Worm (Caenorhabditis elegans) whole organism, L3 larva: Measurements from ENCODE around the gene H03G16.7.
A peak's percentile ranks its signal among the peaks of the same experiment; 100 is the strongest.

Source experiments
- R02D3.7 ChIP-seq: fragments of 150-350 bp; optimal IDR thresholded peaks from 2 replicates; lab custom pipeline; 2014; ENCODE audit warnings: missing biosample characterization, missing genetic modification characterization
- aly-2 ChIP-seq: fragments of 150-350 bp; optimal IDR thresholded peaks from 2 replicates; lab custom pipeline; 2014; ENCODE audit warnings: missing biosample characterization, missing genetic modification characterization
- ama-1 ChIP-seq: fragments of 150-350 bp; optimal IDR thresholded peaks from 2 replicates; lab custom pipeline; 2018
- ceh-16 ChIP-seq: sonication (generic microtip); optimal IDR thresholded peaks from 2 replicates; lab custom pipeline; 2017; ENCODE audit warnings: missing biosample characterization, missing genetic modification characterization
- ceh-28 ChIP-seq: fragments of 150-350 bp; optimal IDR thresholded peaks from 2 replicates; lab custom pipeline; 2014; ENCODE audit warnings: missing biosample characterization, missing genetic modification reagents, missing genetic modification characterization
- ceh-82 ChIP-seq: fragments of 150-350 bp; optimal IDR thresholded peaks from 2 replicates; lab custom pipeline; 2014; ENCODE audit warnings: missing biosample characterization, missing genetic modification characterization
- ceh-9 ChIP-seq: sonication (generic microtip); optimal IDR thresholded peaks from 2 replicates; lab custom pipeline; 2018; ENCODE audit warnings: missing biosample characterization, missing genetic modification characterization
- daf-12 ChIP-seq: fragments of 150-350 bp; optimal IDR thresholded peaks from 2 replicates; lab custom pipeline; 2014; ENCODE audit warnings: missing biosample characterization, missing genetic modification reagents, missing genetic modification characterization
- egl-27 ChIP-seq: sonication (generic microtip); optimal IDR thresholded peaks from 4 replicates; lab custom pipeline; 2017; ENCODE audit warnings: missing biosample characterization, missing genetic modification reagents, missing genetic modification characterization
- egl-5 ChIP-seq: fragments of 150-350 bp; optimal IDR thresholded peaks from 2 replicates; lab custom pipeline; 2017; ENCODE audit warnings: missing biosample characterization, missing genetic modification reagents, missing genetic modification characterization, inconsistent platforms
- elt-1 ChIP-seq: fragments of 150-350 bp; optimal IDR thresholded peaks from 2 replicates; lab custom pipeline; 2014; ENCODE audit warnings: missing biosample characterization, missing genetic modification characterization
- elt-2 ChIP-seq: sonication (generic microtip); optimal IDR thresholded peaks from 2 replicates; lab custom pipeline; 2016; ENCODE audit warnings: missing genetic modification reagents, mild to moderate bottlenecking, missing genetic modification characterization, missing compliant biosample characterization
- elt-3 ChIP-seq, 3 experiments: fragments of 150-350 bp in 1 of 3; sonication (generic microtip) in 2 of 3; optimal IDR thresholded peaks; 2 replicates in 2 of 3; 4 replicates in 1 of 3; lab custom pipeline; 2014 to 2017; ENCODE audit warnings: missing biosample characterization in 3 of 3, missing genetic modification characterization in 3 of 3
- fkh-10 ChIP-seq: sonication (generic microtip); optimal IDR thresholded peaks from 2 replicates; lab custom pipeline; 2017; ENCODE audit warnings: missing biosample characterization, missing genetic modification reagents, missing genetic modification characterization
- fkh-2 ChIP-seq: fragments of 150-350 bp; optimal IDR thresholded peaks from 2 replicates; lab custom pipeline; 2014; ENCODE audit warnings: missing biosample characterization, missing genetic modification reagents, missing genetic modification characterization
- jun-1 ChIP-seq: fragments of 150-350 bp; optimal IDR thresholded peaks from 2 replicates; lab custom pipeline; 2014; ENCODE audit warnings: missing biosample characterization, missing genetic modification reagents, missing genetic modification characterization
- lin-15B ChIP-seq: fragments of 150-350 bp; optimal IDR thresholded peaks from 2 replicates; lab custom pipeline; 2014; ENCODE audit warnings: missing biosample characterization, missing genetic modification characterization
- lin-39 ChIP-seq: fragments of 150-350 bp; optimal IDR thresholded peaks from 2 replicates; lab custom pipeline; 2018; ENCODE audit warnings: missing biosample characterization, missing genetic modification reagents, missing genetic modification characterization
- lsy-12 ChIP-seq: sonication (generic microtip); optimal IDR thresholded peaks from 2 replicates; lab custom pipeline; 2016; ENCODE audit warnings: mild to moderate bottlenecking, missing genetic modification characterization, missing compliant biosample characterization
- mdl-1 ChIP-seq: fragments of 150-350 bp; optimal IDR thresholded peaks from 2 replicates; lab custom pipeline; 2014; ENCODE audit warnings: missing biosample characterization, missing genetic modification characterization
- mml-1 ChIP-seq: fragments of 150-350 bp; sonication (generic microtip); optimal IDR thresholded peaks from 3 replicates; lab custom pipeline; 2014; ENCODE audit warnings: missing biosample characterization, missing genetic modification characterization
- nfya-1 ChIP-seq: sonication (generic microtip); optimal IDR thresholded peaks from 2 replicates; lab custom pipeline; 2017; ENCODE audit warnings: missing genetic modification characterization, mild to moderate bottlenecking, missing compliant biosample characterization, antibody characterized with exemption, moderate library complexity; ENCODE audit not compliant: insufficient read depth
- nhr-11 ChIP-seq: fragments of 150-350 bp; optimal IDR thresholded peaks from 2 replicates; lab custom pipeline; 2014; ENCODE audit warnings: missing biosample characterization, missing genetic modification characterization
- nhr-12 ChIP-seq: fragments of 150-350 bp; optimal IDR thresholded peaks from 2 replicates; lab custom pipeline; 2014; ENCODE audit warnings: missing biosample characterization, missing genetic modification characterization
- nhr-23 ChIP-seq: fragments of 150-350 bp; optimal IDR thresholded peaks from 2 replicates; lab custom pipeline; 2014; ENCODE audit warnings: missing biosample characterization, missing genetic modification reagents, missing genetic modification characterization
- nhr-25 ChIP-seq: sonication (generic microtip); optimal IDR thresholded peaks from 2 replicates; lab custom pipeline; 2017; ENCODE audit warnings: missing biosample characterization, missing genetic modification characterization
- nhr-43 ChIP-seq: sonication (generic microtip); optimal IDR thresholded peaks from 2 replicates; lab custom pipeline; 2016; ENCODE audit warnings: mild to moderate bottlenecking, missing genetic modification characterization, missing compliant biosample characterization; ENCODE audit not compliant: poor library complexity, severe bottlenecking
- nhr-67 ChIP-seq: fragments of 150-350 bp; optimal IDR thresholded peaks from 2 replicates; lab custom pipeline; 2014; ENCODE audit warnings: missing biosample characterization, missing genetic modification characterization
- nhr-76 ChIP-seq: fragments of 150-350 bp; sonication (generic microtip); optimal IDR thresholded peaks from 5 replicates; lab custom pipeline; 2014; ENCODE audit warnings: missing biosample characterization, missing genetic modification characterization
- pqm-1 ChIP-seq: fragments of 150-350 bp; optimal IDR thresholded peaks from 2 replicates; lab custom pipeline; 2017; ENCODE audit warnings: missing biosample characterization, missing genetic modification characterization, inconsistent platforms
- sea-2 ChIP-seq: fragments of 150-350 bp; sonication (generic microtip); optimal IDR thresholded peaks from 4 replicates; lab custom pipeline; 2014; ENCODE audit warnings: missing biosample characterization, missing genetic modification reagents, missing genetic modification characterization
- skn-1 ChIP-seq: fragments of 150-350 bp; optimal IDR thresholded peaks from 2 replicates; lab custom pipeline; 2014; ENCODE audit warnings: missing biosample characterization, missing genetic modification characterization
- snpc-4 ChIP-seq: fragments of 150-350 bp; optimal IDR thresholded peaks from 2 replicates; lab custom pipeline; 2014; ENCODE audit warnings: missing biosample characterization, missing genetic modification characterization
- tbx-2 ChIP-seq: sonication (generic microtip); optimal IDR thresholded peaks from 2 replicates; lab custom pipeline; 2016; ENCODE audit warnings: mild to moderate bottlenecking, missing genetic modification characterization, missing compliant biosample characterization
- unc-39 ChIP-seq: sonication (generic microtip); optimal IDR thresholded peaks from 4 replicates; lab custom pipeline; 2017; ENCODE audit warnings: missing biosample characterization, missing genetic modification characterization
- unc-62 ChIP-seq: fragments of 150-350 bp; sonication (generic microtip); optimal IDR thresholded peaks from 4 replicates; lab custom pipeline; 2014; ENCODE audit warnings: missing biosample characterization, missing genetic modification reagents, missing genetic modification characterization
- zag-1 ChIP-seq: fragments of 150-350 bp; optimal IDR thresholded peaks from 2 replicates; lab custom pipeline; 2014; ENCODE audit warnings: missing biosample characterization, missing genetic modification characterization

Gene H03G16.7

ce11 chrX:15073479-15073878 lies 17.7 kb upstream of the H03G16.7 start:
- TF ChIP-seq lin-15B (tag; lab: Kevin White, UChicago) = no peak
- peak; percentile 2 for TF ChIP-seq snpc-4 (tag; lab: Kevin White, UChicago)

ce11 chrX:15072877-15073276 lies 17.1 kb upstream of the H03G16.7 start:
- TF ChIP-seq fkh-10 (GFP tag; lab: Kevin White, UChicago) (no peak), ceh-82 (tag; lab: Kevin White, UChicago) (no peak), ceh-16 (tag; lab: Kevin White, UChicago) (no peak), egl-27 (tag; lab: Kevin White, UChicago) (no peak), tbx-2 (tag; lab: Kevin White, UChicago) (no peak), unc-62 (GFP tag; lab: Kevin White, UChicago) (no peak), mdl-1 (tag; lab: Kevin White, UChicago) (no peak), zag-1 (tag; lab: Kevin White, UChicago) (no peak), R02D3.7 (tag; lab: Kevin White, UChicago) (no peak), elt-1 (tag; lab: Kevin White, UChicago) (no peak), lin-15B (tag; lab: Kevin White, UChicago) (no peak), nhr-12 (tag; lab: Kevin White, UChicago) (no peak), elt-2 (tag; lab: Kevin White, UChicago) (no peak), nhr-11 (tag; lab: Kevin White, UChicago) (no peak), nhr-25 (tag; lab: Kevin White, UChicago) (peak; percentile 60), ceh-28 (tag; lab: Kevin White, UChicago) (peak; percentile 69), nfya-1 (tag; lab: Kevin White, UChicago) (no peak), lin-39 (tag; lab: Kevin White, UChicago) (no peak), snpc-4 (tag; lab: Kevin White, UChicago) (no peak), nhr-67 (tag; lab: Kevin White, UChicago) (no peak), nhr-43 (peak; percentile 52), ama-1 (lab: Kevin White, UChicago) (no peak), skn-1 (no peak), aly-2 (tag; lab: Kevin White, UChicago) (no peak), nhr-23 (tag; lab: Kevin White, UChicago) (peak; percentile 65)

- TF ChIP-seq nhr-43 (no peak), unc-39 (tag; lab: Kevin White, UChicago) (no peak)
Measured at ce11 chrX:15070137-15070536, 14.3 kb upstream of the H03G16.7 start.

ce11 chrX:15069242-15069641 lies 13.4 kb upstream of the H03G16.7 start, which contains the start of gene mam-6:
Gene mam-6, minus strand, starts transcription at chrX:15069342.
- TF ChIP-seq elt-2 (tag; lab: Kevin White, UChicago) (no peak), sea-2 (GFP tag; lab: Kevin White, UChicago) (no peak), nhr-12 (tag; lab: Kevin White, UChicago) (no peak), ceh-82 (tag; lab: Kevin White, UChicago) (no peak), egl-5 (tag; lab: Kevin White, UChicago) (no peak), daf-12 (no peak), ceh-9 (no peak), lsy-12 (tag; lab: Kevin White, UChicago) (no peak), mdl-1 (tag; lab: Kevin White, UChicago) (no peak), mml-1 (tag; lab: Kevin White, UChicago) (no peak), fkh-2 (tag; lab: Kevin White, UChicago) (no peak), jun-1 (no peak), nhr-25 (tag; lab: Kevin White, UChicago) (no peak), snpc-4 (tag; lab: Kevin White, UChicago) (no peak)

- TF ChIP-seq nfya-1 (tag; lab: Kevin White, UChicago) (no peak), nhr-76 (tag; lab: Kevin White, UChicago) (no peak), ama-1 (lab: Kevin White, UChicago) (no peak), jun-1 (no peak), pqm-1 (tag; lab: Kevin White, UChicago) (no peak), nhr-23 (tag; lab: Kevin White, UChicago) (no peak), elt-3 (tag; optimal IDR thresholded peaks at IDR 0.05; lab: Kevin White, UChicago) (no peak)
- TF ChIP-seq, all 47 proteins: peak for 0
Measured at ce11 chrX:15060303-15060702, 4.5 kb upstream of the H03G16.7 start, which contains the start of gene fbxa-96. Gene fbxa-96, minus strand, starts transcription at chrX:15060403.
